Worm (Caenorhabditis elegans) whole organism, L2 larva: ENCODE data around the gene ZK930.6.

Source experiments
- R02D3.7 ChIP-seq: fragments of 150-350 bp; optimal IDR thresholded peaks from 2 replicates; lab custom pipeline; 2014; ENCODE audit warnings: missing biosample characterization, missing genetic modification characterization
- ceh-16 ChIP-seq: fragments of 150-350 bp; optimal IDR thresholded peaks from 2 replicates; lab custom pipeline; 2014; ENCODE audit warnings: missing biosample characterization, missing genetic modification characterization
- ceh-82 ChIP-seq: fragments of 150-350 bp; optimal IDR thresholded peaks from 2 replicates; lab custom pipeline; 2014; ENCODE audit warnings: missing biosample characterization, missing genetic modification characterization
- dmd-4 ChIP-seq: sonication (generic microtip); optimal IDR thresholded peaks from 2 replicates; lab custom pipeline; 2017; ENCODE audit warnings: missing biosample characterization, missing genetic modification characterization
- egl-27 ChIP-seq: sonication (generic microtip); optimal IDR thresholded peaks from 3 replicates; lab custom pipeline; 2017; ENCODE audit warnings: missing biosample characterization, missing genetic modification reagents, missing genetic modification characterization
- elt-1 ChIP-seq: fragments of 150-350 bp; optimal IDR thresholded peaks from 2 replicates; lab custom pipeline; 2014; ENCODE audit warnings: missing biosample characterization, missing genetic modification characterization
- gmeb-1 ChIP-seq: fragments of 150-350 bp; optimal IDR thresholded peaks from 2 replicates; lab custom pipeline; 2014; ENCODE audit warnings: missing biosample characterization, missing genetic modification characterization
- lsy-2 ChIP-seq, 2 experiments: fragments of 150-350 bp in 1 of 2; sonication (generic microtip) in 1 of 2; optimal IDR thresholded peaks; 2 replicates each; lab custom pipeline; 2014 to 2017; ENCODE audit warnings: missing biosample characterization in 2 of 2, missing genetic modification characterization in 2 of 2
- nhr-10 ChIP-seq: sonication (generic microtip); optimal IDR thresholded peaks from 2 replicates; lab custom pipeline; 2017; ENCODE audit warnings: missing biosample characterization, missing genetic modification characterization
- nhr-12 ChIP-seq: fragments of 150-350 bp; optimal IDR thresholded peaks from 2 replicates; lab custom pipeline; 2014; ENCODE audit warnings: missing biosample characterization, missing genetic modification characterization
- nhr-237 ChIP-seq: fragments of 150-350 bp; optimal IDR thresholded peaks from 2 replicates; lab custom pipeline; 2014; ENCODE audit warnings: missing biosample characterization, missing genetic modification characterization
- ztf-11 ChIP-seq: sonication (generic microtip); optimal IDR thresholded peaks from 2 replicates; lab custom pipeline; 2017; ENCODE audit warnings: missing biosample characterization, missing genetic modification characterization

- no peak for TF ChIP-seq ceh-16
- no peak for TF ChIP-seq nhr-10
- no peak for TF ChIP-seq lsy-2 (tag; optimal IDR thresholded peaks at IDR 0.05; lab: Kevin White, UChicago)
- TF ChIP-seq gmeb-1 (tag; lab: Kevin White, UChicago), result no peak
- TF ChIP-seq ceh-82 (tag; lab: Kevin White, UChicago), result no peak
- TF ChIP-seq ztf-11 (tag; lab: Kevin White, UChicago), result no peak
- TF ChIP-seq R02D3.7 (tag; lab: Kevin White, UChicago), result no peak
- TF ChIP-seq nhr-237 (tag; lab: Kevin White, UChicago), result no peak
- TF ChIP-seq nhr-12 (tag; lab: Kevin White, UChicago), result no peak
- no peak for TF ChIP-seq elt-1
- TF ChIP-seq egl-27, result no peak
- no peak for TF ChIP-seq dmd-4 (tag; lab: Kevin White, UChicago)
These were observed 21.3 kb downstream of the ZK930.6 start for ce11 chrII:11905023-11905422.
